Fruit fly (Drosophila melanogaster) whole organism, pupa: ENCODE measurements around the gene RagA-B.

Experiments
- CG10348 ChIP-seq: fragments of 200-800 bp; sonication (Bioruptor generic); IDR thresholded peaks from 2 replicates; pipeline ENCODE4 v1.3.6; 2022; ENCODE audit warnings: missing biosample characterization, missing genetic modification characterization
- CG12605 ChIP-seq: fragments of 200-800 bp; sonication (Bioruptor generic); IDR thresholded peaks from 2 replicates; pipeline ENCODE4 v1.3.6; 2022; ENCODE audit warnings: missing biosample characterization, missing genetic modification characterization
- CG13204 ChIP-seq: fragments of 200-800 bp; sonication (Bioruptor generic); optimal IDR thresholded peaks from 2 replicates; lab custom pipeline; 2018; ENCODE audit warnings: missing biosample characterization, mild to moderate bottlenecking, missing genetic modification characterization, moderate library complexity
- CG14655 ChIP-seq: fragments of 200-800 bp; sonication (Bioruptor generic); optimal IDR thresholded peaks from 3 replicates; lab custom pipeline; 2017; ENCODE audit warnings: mild to moderate bottlenecking, missing biosample characterization, missing genetic modification reagents, missing genetic modification characterization
- CG15710 ChIP-seq: fragments of 200-800 bp; sonication (Bioruptor generic); optimal IDR thresholded peaks from 2 replicates; lab custom pipeline; 2018; ENCODE audit warnings: missing biosample characterization, mild to moderate bottlenecking, missing genetic modification characterization, moderate library complexity
- CG17806 ChIP-seq: fragments of 200-800 bp; sonication (Bioruptor generic); optimal IDR thresholded peaks from 2 replicates; lab custom pipeline; 2018; ENCODE audit warnings: missing biosample characterization, mild to moderate bottlenecking, missing genetic modification characterization, moderate library complexity
- CG32121 ChIP-seq: fragments of 200-800 bp; sonication (Bioruptor generic); IDR thresholded peaks from 2 replicates; pipeline ENCODE4 v1.3.6; 2022; ENCODE audit warnings: missing biosample characterization, missing genetic modification characterization
- CG34367 ChIP-seq: fragments of 200-800 bp; sonication (Bioruptor generic); optimal IDR thresholded peaks from 2 replicates; lab custom pipeline; 2018; ENCODE audit warnings: missing biosample characterization, mild to moderate bottlenecking, missing genetic modification characterization
- CG4496 ChIP-seq: fragments of 200-800 bp; sonication (Bioruptor generic); IDR thresholded peaks from 3 replicates; pipeline ENCODE4 v1.3.6; 2022; ENCODE audit warnings: missing biosample characterization, missing genetic modification characterization
- CG8159 ChIP-seq: fragments of 200-800 bp; sonication (Bioruptor generic); optimal IDR thresholded peaks from 3 replicates; lab custom pipeline; 2018; ENCODE audit warnings: missing biosample characterization, mild to moderate bottlenecking, missing genetic modification characterization, moderate library complexity
- CG8301 ChIP-seq: fragments of 200-800 bp; sonication (Bioruptor generic); optimal IDR thresholded peaks from 2 replicates; lab custom pipeline; 2018; ENCODE audit warnings: missing biosample characterization, mild to moderate bottlenecking, missing genetic modification characterization
- CG9948 ChIP-seq: fragments of 200-800 bp; sonication (Bioruptor generic); optimal IDR thresholded peaks from 2 replicates; lab custom pipeline; 2018; ENCODE audit warnings: missing biosample characterization, mild to moderate bottlenecking, missing genetic modification characterization, moderate library complexity
- D1 ChIP-seq: fragments of 200-800 bp; sonication (Bioruptor generic); optimal IDR thresholded peaks from 2 replicates; lab custom pipeline; 2018; ENCODE audit warnings: missing biosample characterization, mild to moderate bottlenecking, missing genetic modification characterization, moderate library complexity
- EcR ChIP-seq: fragments of 200-800 bp; sonication (Bioruptor generic); optimal IDR thresholded peaks from 3 replicates; lab custom pipeline; 2019; ENCODE audit warnings: missing biosample characterization, missing genetic modification characterization, mild to moderate bottlenecking, moderate library complexity, missing genetic modification reagents
- Ets98B ChIP-seq: fragments of 200-800 bp; sonication (Bioruptor generic); IDR thresholded peaks from 2 replicates; pipeline ENCODE4 v1.3.6; 2022; ENCODE audit warnings: missing biosample characterization, missing genetic modification characterization
- Pif1A ChIP-seq: fragments of 200-800 bp; sonication (Bioruptor generic); optimal IDR thresholded peaks from 3 replicates; lab custom pipeline; 2016; ENCODE audit warnings: missing biosample characterization, missing genetic modification characterization
- Pif1B ChIP-seq: fragments of 200-800 bp; sonication (Bioruptor generic); optimal IDR thresholded peaks from 3 replicates; lab custom pipeline; 2016; ENCODE audit warnings: missing biosample characterization, missing genetic modification characterization
- Snoo ChIP-seq: fragments of 200-800 bp; sonication (Bioruptor generic); optimal IDR thresholded peaks from 3 replicates; lab custom pipeline; 2017; ENCODE audit warnings: missing biosample characterization, mild to moderate bottlenecking, missing genetic modification characterization, inconsistent platforms
- fd96Ca ChIP-seq: fragments of 200-800 bp; sonication (Bioruptor generic); IDR thresholded peaks from 3 replicates; pipeline ENCODE4 v1.3.6; 2022; ENCODE audit warnings: missing biosample characterization, missing genetic modification characterization
- gl ChIP-seq: fragments of 200-800 bp; sonication (Bioruptor generic); optimal IDR thresholded peaks from 2 replicates; lab custom pipeline; 2018; ENCODE audit warnings: missing biosample characterization, mild to moderate bottlenecking, missing genetic modification characterization
- rn ChIP-seq: fragments of 200-800 bp; sonication (Bioruptor generic); IDR thresholded peaks from 2 replicates; pipeline ENCODE4 v1.3.6; 2022; ENCODE audit warnings: missing biosample characterization, missing genetic modification characterization

Gene RagA-B

DNA sequence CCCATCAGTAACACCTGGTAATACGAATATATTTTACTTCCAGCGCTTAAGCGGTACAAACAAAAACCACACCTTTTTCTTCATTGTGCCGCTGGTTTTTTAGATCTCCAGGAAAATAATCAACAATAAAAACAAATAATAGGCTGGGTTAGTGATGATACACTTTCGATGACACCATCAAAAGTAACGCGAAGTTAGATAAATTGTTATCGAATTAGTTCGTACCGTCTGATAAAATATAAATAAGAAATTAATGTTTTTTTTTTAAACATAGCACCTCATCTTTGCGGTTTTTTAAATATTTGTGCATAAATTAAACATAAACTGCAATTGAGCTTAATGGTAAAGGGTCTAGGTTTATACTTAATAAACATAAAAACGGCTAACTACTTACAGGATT, at the start of gene RagA-B:
Gene RagA-B, minus strand, starts transcription at position 175 of the 400 bp plus-strand sequence.
- TF ChIP-seq CG13204 (GFP tag; lab: Kevin White, UChicago) (no peak), Pif1A (GFP tag; lab: Kevin White, UChicago) (no peak), CG12605 (no peak), CG14655 (GFP tag; lab: Kevin White, UChicago) (no peak), Pif1B (GFP tag; lab: Kevin White, UChicago) (no peak), gl (no peak), Ets98B (no peak), rn (no peak), Snoo (tag; lab: Kevin White, UChicago) (no peak), D1 (tag; lab: Kevin White, UChicago) (no peak), CG4496 (GFP tag; lab: Robert Waterston, UW) (no peak), CG8159 (tag; lab: Kevin White, UChicago) (no peak), EcR (GFP tag; lab: Kevin White, UChicago) (no peak), fd96Ca (no peak), CG8301 (no peak), CG15710 (tag; lab: Kevin White, UChicago) (no peak), CG32121 (GFP tag; lab: Robert Waterston, UW) (no peak)

DNA sequence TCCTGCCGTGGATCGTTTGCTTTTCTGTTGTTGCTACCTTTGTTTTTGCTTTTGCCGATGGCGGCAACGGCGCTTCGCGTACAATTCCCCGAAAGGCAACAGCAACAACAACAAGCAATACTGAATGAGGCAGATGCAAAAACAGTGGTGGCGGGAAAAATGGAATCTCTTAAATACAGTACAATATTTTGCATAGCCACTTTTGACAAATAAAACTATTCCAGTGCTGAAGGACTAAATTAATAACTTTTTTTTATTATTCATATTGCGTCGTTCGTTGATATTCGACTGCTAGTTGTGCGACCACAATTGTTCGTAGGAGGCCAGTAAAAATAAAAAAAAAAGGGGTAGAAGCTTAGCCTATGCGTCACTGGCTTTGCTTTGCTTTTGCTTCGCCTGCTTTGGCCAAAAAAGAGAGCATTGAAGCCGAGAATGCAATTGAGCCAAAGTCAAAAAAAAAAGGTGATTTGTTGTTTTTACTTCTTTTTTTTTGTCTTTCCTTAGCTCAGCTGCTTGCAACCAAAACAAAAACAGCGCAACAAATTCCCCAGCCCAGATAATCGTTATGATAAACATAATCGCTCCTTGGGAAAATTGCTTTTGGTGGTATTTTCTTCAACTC, 47.8 kb upstream of the RagA-B start:
- TF ChIP-seq CG32121 (GFP tag; lab: Robert Waterston, UW): peak; percentile 99
- peak; percentile 98 for TF ChIP-seq CG9948
- peak; percentile 98 for TF ChIP-seq gl
- peak; percentile 99 for TF ChIP-seq CG12605
- peak; percentile 97 for TF ChIP-seq Snoo (tag; lab: Kevin White, UChicago)
- TF ChIP-seq CG8159 (tag; lab: Kevin White, UChicago): peak; percentile 98
- peak; percentile 99 for TF ChIP-seq CG15710 (tag; lab: Kevin White, UChicago)
- TF ChIP-seq Ets98B: peak; percentile 99
- peak; percentile 98 for TF ChIP-seq rn
- peak; percentile 95 for TF ChIP-seq CG10348 (GFP tag; lab: Robert Waterston, UW)
- peak; percentile 99 for TF ChIP-seq CG34367 (tag; lab: Kevin White, UChicago)
- TF ChIP-seq CG8301: peak; percentile 99
- peak; percentile 99 for TF ChIP-seq Pif1B (GFP tag; lab: Kevin White, UChicago)
- TF ChIP-seq EcR (GFP tag; lab: Kevin White, UChicago): peak; percentile 81
- peak; percentile 99 for TF ChIP-seq CG4496 (GFP tag; lab: Robert Waterston, UW)
- TF ChIP-seq fd96Ca: peak; percentile 99
- TF ChIP-seq CG17806: peak; percentile 99
- TF ChIP-seq CG14655 (GFP tag; lab: Kevin White, UChicago): peak; percentile 99
- peak; percentile 97 for TF ChIP-seq CG13204 (GFP tag; lab: Kevin White, UChicago)
- peak; percentile 99 for TF ChIP-seq Pif1A (GFP tag; lab: Kevin White, UChicago)
- TF ChIP-seq D1 (tag; lab: Kevin White, UChicago): peak; percentile 99

dm6 chr3R:9030750-9031128, 46.6 kb upstream of the RagA-B start:
- no peak for TF ChIP-seq CG12605
- TF ChIP-seq EcR (GFP tag; lab: Kevin White, UChicago): peak; percentile 11
- no peak for TF ChIP-seq D1 (tag; lab: Kevin White, UChicago)
- TF ChIP-seq CG8159 (tag; lab: Kevin White, UChicago): no peak
- no peak for TF ChIP-seq CG14655 (GFP tag; lab: Kevin White, UChicago)
- no peak for TF ChIP-seq Pif1A (GFP tag; lab: Kevin White, UChicago)
- TF ChIP-seq CG15710 (tag; lab: Kevin White, UChicago): no peak

DNA sequence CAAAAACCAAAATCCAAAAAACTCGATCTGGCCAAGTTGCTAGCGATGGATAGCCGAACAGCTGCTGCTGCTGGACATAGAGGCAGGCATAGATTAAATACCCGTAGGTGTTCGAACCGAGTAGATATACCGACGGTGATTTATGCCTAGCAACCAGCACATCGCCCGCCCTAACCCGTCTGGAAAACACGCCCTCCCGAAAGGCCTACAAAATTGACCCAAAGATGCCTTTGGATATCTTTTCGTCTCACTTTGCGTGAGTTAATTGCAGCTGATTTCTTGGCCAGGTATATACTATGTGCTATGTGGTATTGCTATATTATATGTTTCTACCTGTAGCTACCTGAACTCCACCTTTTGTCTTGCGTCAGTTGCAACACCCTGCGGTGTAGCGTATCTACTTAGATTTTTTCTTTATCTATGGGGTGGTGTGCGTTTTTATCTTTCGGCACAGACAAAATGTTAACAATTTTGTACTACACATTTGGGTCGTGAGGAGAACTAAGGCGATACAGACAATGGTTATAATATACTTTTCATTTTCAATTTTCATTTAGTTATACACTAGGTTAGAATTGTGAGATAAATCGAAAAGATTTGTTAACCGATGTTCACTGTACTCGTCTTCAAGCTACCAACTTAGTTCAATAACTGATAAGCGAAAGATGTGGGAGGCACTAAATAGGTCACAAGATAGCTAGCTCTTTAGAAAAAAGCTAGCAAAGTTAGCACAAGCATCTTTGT, 46.1 kb upstream of the RagA-B start:
- TF ChIP-seq D1 (tag; lab: Kevin White, UChicago) (no peak), CG4496 (GFP tag; lab: Robert Waterston, UW) (no peak), Pif1B (GFP tag; lab: Kevin White, UChicago) (no peak), CG10348 (GFP tag; lab: Robert Waterston, UW) (no peak), CG13204 (GFP tag; lab: Kevin White, UChicago) (no peak), CG34367 (tag; lab: Kevin White, UChicago) (no peak), CG8301 (no peak), CG17806 (no peak), gl (no peak), CG8159 (tag; lab: Kevin White, UChicago) (no peak)

dm6 chr3R:9029411-9029810, 45.3 kb upstream of the RagA-B start:
- TF ChIP-seq Ets98B (no peak), fd96Ca (no peak), EcR (GFP tag; lab: Kevin White, UChicago) (peak; percentile 29), CG34367 (tag; lab: Kevin White, UChicago) (no peak), CG9948 (no peak)

dm6 chr3R:9028690-9029089, 44.6 kb upstream of the RagA-B start:
- TF ChIP-seq fd96Ca: no peak
- TF ChIP-seq gl: no peak
- no peak for TF ChIP-seq D1 (tag; lab: Kevin White, UChicago)
- TF ChIP-seq CG14655 (GFP tag; lab: Kevin White, UChicago): no peak
- TF ChIP-seq CG15710 (tag; lab: Kevin White, UChicago): no peak
- TF ChIP-seq CG13204 (GFP tag; lab: Kevin White, UChicago): no peak
- no peak for TF ChIP-seq Snoo (tag; lab: Kevin White, UChicago)
- TF ChIP-seq CG4496 (GFP tag; lab: Robert Waterston, UW): no peak
- TF ChIP-seq CG9948: no peak
- TF ChIP-seq rn: no peak
- no peak for TF ChIP-seq EcR (GFP tag; lab: Kevin White, UChicago)
- TF ChIP-seq CG34367 (tag; lab: Kevin White, UChicago): no peak
- no peak for TF ChIP-seq Pif1A (GFP tag; lab: Kevin White, UChicago)
- no peak for TF ChIP-seq CG12605
- no peak for TF ChIP-seq CG17806
- no peak for TF ChIP-seq CG8159 (tag; lab: Kevin White, UChicago)
- TF ChIP-seq Ets98B: no peak
